Worm (Caenorhabditis elegans) whole organism, L3 larva: Measurements from ENCODE around the gene nlp-59.
A peak's percentile ranks its signal among the peaks of the same experiment; 100 is the strongest.

ENCODE experiments used
- lin-39 ChIP-seq: fragments of 150-350 bp; optimal IDR thresholded peaks from 2 replicates; lab custom pipeline; 2018; ENCODE audit warnings: missing biosample characterization, missing genetic modification reagents, missing genetic modification characterization
- nhr-76 ChIP-seq: fragments of 150-350 bp; sonication (generic microtip); optimal IDR thresholded peaks from 5 replicates; lab custom pipeline; 2014; ENCODE audit warnings: missing biosample characterization, missing genetic modification characterization
- pha-4 ChIP-seq: fragments of 150-350 bp; optimal IDR thresholded peaks from 2 replicates; lab custom pipeline; 2014; ENCODE audit warnings: missing biosample characterization, missing genetic modification reagents, missing genetic modification characterization

DNA sequence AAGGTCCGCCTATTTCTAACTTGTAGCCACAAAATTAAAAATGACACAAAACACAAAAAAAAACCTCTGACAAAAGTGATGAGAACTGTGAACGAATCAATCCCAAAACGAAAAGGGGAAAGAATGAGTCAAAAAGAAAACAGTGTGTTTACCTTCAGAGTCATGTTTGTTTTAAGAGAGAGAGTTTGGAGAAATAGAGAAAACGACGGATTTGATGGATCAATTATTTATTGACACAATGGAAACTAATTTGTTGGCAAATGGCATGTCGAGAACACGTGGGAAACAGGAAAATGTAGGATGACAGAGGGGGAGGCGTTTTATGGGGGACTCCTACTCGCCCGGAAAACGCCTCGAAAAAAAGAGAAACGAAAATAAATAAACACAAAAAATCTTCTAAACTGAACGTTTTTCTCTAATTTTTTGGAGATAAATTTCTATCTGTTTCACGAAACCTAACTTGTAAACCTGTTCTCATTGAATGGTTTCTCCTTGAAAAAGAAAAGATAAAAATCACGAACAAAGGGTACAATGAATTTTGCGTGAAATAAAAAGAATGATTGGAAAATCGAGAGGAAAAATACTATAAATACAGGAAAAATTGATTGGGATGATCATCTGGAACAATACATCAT lies 45.7 kb downstream of the nlp-59 start:
- no peak for TF ChIP-seq nhr-76 (tag; lab: Kevin White, UChicago)
- TF ChIP-seq lin-39 (tag; lab: Kevin White, UChicago) = no peak
- peak; percentile 94 for TF ChIP-seq pha-4 (tag; lab: Kevin White, UChicago)
